Worm (Caenorhabditis elegans): ENCODE results near the gene ben-1.
A peak's percentile ranks its signal among the peaks of the same experiment; 100 is the strongest.

Gene ben-1

DNA sequence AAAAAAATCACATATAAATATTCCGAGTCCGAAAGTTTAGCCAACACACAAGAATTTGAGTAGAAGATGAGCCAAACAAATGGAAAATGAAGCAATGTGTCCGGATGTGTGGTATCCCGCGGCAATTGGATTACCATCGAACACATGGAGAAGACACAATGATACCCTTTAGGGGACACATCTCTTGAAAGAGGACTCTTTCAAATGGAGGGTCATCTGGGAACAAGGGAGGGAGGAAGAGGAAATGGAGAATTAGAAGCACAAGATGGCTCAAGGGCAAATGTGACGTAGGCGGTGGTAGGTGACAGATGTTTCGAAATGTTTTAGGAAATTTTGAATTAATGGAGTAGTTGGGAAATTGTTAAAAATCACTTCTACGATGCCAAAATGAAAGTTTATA, 1.6 kb upstream of the ben-1 start:
- no peak for TF ChIP-seq nhr-67 (tag; optimal IDR thresholded peaks at IDR 0.05)
- peak; percentile 3 for TF ChIP-seq lin-39 (tag; optimal IDR thresholded peaks at IDR 0.05)

DNA sequence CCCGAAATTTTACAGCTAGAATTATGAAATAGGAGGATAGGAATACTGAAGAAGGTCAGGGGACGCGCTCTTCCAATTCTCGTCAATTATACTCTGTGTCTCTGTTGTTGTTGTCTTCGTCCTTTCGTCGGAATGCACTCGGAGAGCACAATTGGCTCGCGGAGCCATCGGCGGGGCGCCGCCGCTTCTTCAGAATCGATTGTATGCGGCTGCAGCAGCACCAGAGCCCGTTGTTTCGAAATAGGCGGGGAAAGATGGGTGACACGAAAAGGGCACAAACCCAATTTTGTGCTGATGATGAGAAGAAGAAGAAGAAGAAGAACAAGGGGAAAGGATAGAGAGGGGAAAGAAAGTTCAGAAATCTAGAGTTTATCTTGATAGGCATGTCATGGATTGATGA, 666 bp upstream of the ben-1 start:
- TF ChIP-seq nhr-25 (tag; optimal IDR thresholded peaks at IDR 0.05) (no peak), nhr-67 (tag; optimal IDR thresholded peaks at IDR 0.05) (no peak), mdl-1 (tag; optimal IDR thresholded peaks at IDR 0.05) (no peak), ama-1 (optimal IDR thresholded peaks at IDR 0.05) (no peak), elt-2 (tag; optimal IDR thresholded peaks at IDR 0.05) (no peak), nfya-1 (tag; optimal IDR thresholded peaks at IDR 0.05; ENCODE audit: insufficient read depth) (peak; percentile 68), sea-2 (GFP tag; optimal IDR thresholded peaks at IDR 0.05) (peak; percentile 0), ztf-11 (tag; optimal IDR thresholded peaks at IDR 0.05) (no peak), nhr-23 (tag; optimal IDR thresholded peaks at IDR 0.05) (no peak), lin-15B (tag; optimal IDR thresholded peaks at IDR 0.05) (peak; percentile 8), lin-39 (tag; optimal IDR thresholded peaks at IDR 0.05) (peak; percentile 62), nhr-11 (tag; optimal IDR thresholded peaks at IDR 0.05) (no peak), skn-1 (tag; optimal IDR thresholded peaks at IDR 0.05) (no peak), nhr-43 (tag; optimal IDR thresholded peaks at IDR 0.05; ENCODE audit: poor library complexity, severe bottlenecking) (no peak), hmg-11 (tag; optimal IDR thresholded peaks at IDR 0.05) (peak; percentile 38)

DNA sequence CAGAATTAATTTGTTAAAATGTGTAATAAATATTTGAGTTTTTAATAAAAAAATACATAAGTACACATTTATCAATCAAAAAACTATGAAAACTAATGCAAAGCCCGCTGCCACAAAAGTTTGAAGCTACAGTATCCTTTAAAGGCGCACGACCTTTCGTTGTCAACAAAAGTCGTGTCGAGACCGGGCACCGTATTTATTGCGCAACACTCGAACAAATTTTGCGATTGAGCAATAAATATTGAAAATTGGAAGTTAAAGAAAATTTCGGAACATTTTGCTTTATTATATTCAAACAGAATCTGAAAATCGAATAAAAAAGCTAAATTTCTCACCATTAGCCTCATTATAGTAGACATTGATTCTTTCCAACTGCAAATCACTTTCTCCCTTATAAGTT, 346 bp downstream of the ben-1 start:
- TF ChIP-seq R02D3.7 (tag; optimal IDR thresholded peaks at IDR 0.05) (no peak), aly-2 (tag; optimal IDR thresholded peaks at IDR 0.05) (no peak), fkh-10 (GFP tag; optimal IDR thresholded peaks at IDR 0.05) (no peak), hmg-11 (tag; optimal IDR thresholded peaks at IDR 0.05) (no peak), lin-15B (tag; optimal IDR thresholded peaks at IDR 0.05) (no peak), elt-3 (tag; optimal IDR thresholded peaks at IDR 0.05) (no peak), jun-1 (tag; optimal IDR thresholded peaks at IDR 0.05) (no peak), nhr-237 (tag; optimal IDR thresholded peaks at IDR 0.05) (no peak), nhr-28 (tag; optimal IDR thresholded peaks at IDR 0.05) (no peak), egl-27 (tag; optimal IDR thresholded peaks at IDR 0.05) (no peak)

DNA sequence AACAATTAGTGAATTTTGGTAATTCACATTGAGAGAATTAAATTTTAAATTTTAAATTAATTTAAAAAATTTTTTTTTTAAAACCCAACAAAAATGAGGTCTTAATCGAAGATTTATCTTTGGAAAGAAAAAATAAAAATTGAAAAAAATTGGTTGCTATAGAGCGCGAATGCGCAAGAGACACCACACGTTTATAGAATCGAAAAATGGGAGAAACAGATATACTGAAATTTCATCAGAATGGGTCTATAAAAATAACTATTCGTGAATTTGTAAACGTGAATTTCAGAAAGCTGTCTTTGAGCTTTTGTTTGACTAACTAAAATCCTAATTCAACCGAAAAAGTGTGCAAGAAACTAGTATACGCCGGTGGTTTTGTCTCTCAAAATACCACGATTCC, 1.0 kb downstream of the ben-1 start:
- TF ChIP-seq lsy-12 (tag; optimal IDR thresholded peaks at IDR 0.05), result no peak
- no peak for TF ChIP-seq mml-1 (tag; optimal IDR thresholded peaks at IDR 0.05)
- TF ChIP-seq ZK546.5 (tag; optimal IDR thresholded peaks at IDR 0.05), result no peak
- no peak for TF ChIP-seq nhr-76 (tag; optimal IDR thresholded peaks at IDR 0.05)
- no peak for TF ChIP-seq nhr-77 (tag; optimal IDR thresholded peaks at IDR 0.05)
- no peak for TF ChIP-seq fkh-10 (GFP tag; optimal IDR thresholded peaks at IDR 0.05)
- no peak for TF ChIP-seq nhr-11 (tag; optimal IDR thresholded peaks at IDR 0.05)
- no peak for TF ChIP-seq mdl-1 (tag; optimal IDR thresholded peaks at IDR 0.05)
- no peak for TF ChIP-seq ztf-11 (tag; optimal IDR thresholded peaks at IDR 0.05)
- TF ChIP-seq ceh-16 (tag; optimal IDR thresholded peaks at IDR 0.05), result no peak
- TF ChIP-seq egl-5 (tag; optimal IDR thresholded peaks at IDR 0.05), result no peak
- TF ChIP-seq nfya-1 (tag; optimal IDR thresholded peaks at IDR 0.05; ENCODE audit: insufficient read depth), result peak; percentile 60
- TF ChIP-seq aly-2 (tag; optimal IDR thresholded peaks at IDR 0.05), result no peak
- TF ChIP-seq pha-4 (tag; optimal IDR thresholded peaks at IDR 0.05), result peak; percentile 92
- TF ChIP-seq nhr-43 (tag; optimal IDR thresholded peaks at IDR 0.05; ENCODE audit: poor library complexity, severe bottlenecking), result peak; percentile 46
- no peak for TF ChIP-seq fos-1 (tag; optimal IDR thresholded peaks at IDR 0.05)
- TF ChIP-seq lin-15B (tag; optimal IDR thresholded peaks at IDR 0.05), result peak; percentile 82
- no peak for TF ChIP-seq nhr-28 (tag; optimal IDR thresholded peaks at IDR 0.05)
- no peak for TF ChIP-seq ceh-28 (tag; optimal IDR thresholded peaks at IDR 0.05)
- TF ChIP-seq R02D3.7 (tag; optimal IDR thresholded peaks at IDR 0.05), result no peak
- TF ChIP-seq nhr-237 (tag; optimal IDR thresholded peaks at IDR 0.05), result no peak
- peak; percentile 41 for TF ChIP-seq elt-2 (tag; optimal IDR thresholded peaks at IDR 0.05)
- no peak for TF ChIP-seq tbx-2 (tag; optimal IDR thresholded peaks at IDR 0.05)
- TF ChIP-seq ceh-82 (tag; optimal IDR thresholded peaks at IDR 0.05), result no peak
- TF ChIP-seq fkh-2 (tag; optimal IDR thresholded peaks at IDR 0.05), result no peak
- TF ChIP-seq ama-1 (optimal IDR thresholded peaks at IDR 0.05), result no peak
- TF ChIP-seq unc-39 (tag; optimal IDR thresholded peaks at IDR 0.05), result no peak
- peak; percentile 62 for TF ChIP-seq nhr-23 (tag; optimal IDR thresholded peaks at IDR 0.05)
- no peak for TF ChIP-seq egl-27 (tag; optimal IDR thresholded peaks at IDR 0.05)
- TF ChIP-seq snpc-4 (tag; optimal IDR thresholded peaks at IDR 0.05), result peak; percentile 35
- no peak for TF ChIP-seq eor-1 (tag; optimal IDR thresholded peaks at IDR 0.05)
- no peak for TF ChIP-seq zag-1 (tag; optimal IDR thresholded peaks at IDR 0.05)
- TF ChIP-seq elt-1 (tag; optimal IDR thresholded peaks at IDR 0.05), result no peak
- TF ChIP-seq hmg-11 (tag; optimal IDR thresholded peaks at IDR 0.05), result no peak
- TF ChIP-seq nhr-12 (tag; optimal IDR thresholded peaks at IDR 0.05), result no peak
- TF ChIP-seq skn-1 (tag; optimal IDR thresholded peaks at IDR 0.05), result no peak
- no peak for TF ChIP-seq daf-12 (tag; optimal IDR thresholded peaks at IDR 0.05)
- peak; percentile 40 for TF ChIP-seq nhr-25 (tag; optimal IDR thresholded peaks at IDR 0.05)
- no peak for TF ChIP-seq ztf-4 (tag; optimal IDR thresholded peaks at IDR 0.05)
- no peak for TF ChIP-seq sea-2 (GFP tag; optimal IDR thresholded peaks at IDR 0.05)
- TF ChIP-seq jun-1 (tag; optimal IDR thresholded peaks at IDR 0.05), result peak; percentile 18
- no peak for TF ChIP-seq nhr-67 (tag; optimal IDR thresholded peaks at IDR 0.05)
- TF ChIP-seq unc-62 (GFP tag; optimal IDR thresholded peaks at IDR 0.05), result no peak

Measured in whole organism, L3 larva.